Fruit fly (Drosophila melanogaster) whole organism, embryonic: ENCODE results near the gene Ser12.

Source experiments
- CG10147 ChIP-seq: fragments of 200-800 bp; sonication (Bioruptor generic); optimal IDR thresholded peaks from 2 replicates; lab custom pipeline; 2019; ENCODE audit warnings: missing biosample characterization, mild to moderate bottlenecking, missing genetic modification characterization, moderate library complexity
- CG10274 ChIP-seq: fragments of 200-800 bp; sonication (Bioruptor generic); optimal IDR thresholded peaks from 3 replicates; lab custom pipeline; 2017; ENCODE audit warnings: missing biosample characterization, mild to moderate bottlenecking, missing genetic modification characterization
- CG10654 ChIP-seq: fragments of 200-800 bp; sonication (Bioruptor generic); optimal IDR thresholded peaks from 2 replicates; lab custom pipeline; 2016; ENCODE audit warnings: missing biosample characterization, missing genetic modification characterization
- CG11093 ChIP-seq: fragments of 200-800 bp; sonication (Bioruptor generic); IDR thresholded peaks from 3 replicates; pipeline ENCODE4 v1.3.6; 2022; ENCODE audit warnings: missing biosample characterization, missing genetic modification characterization
- CG11398 ChIP-seq: fragments of 200-800 bp; sonication (Bioruptor generic); optimal IDR thresholded peaks from 2 replicates; lab custom pipeline; 2016; ENCODE audit warnings: missing biosample characterization, missing genetic modification characterization
- CG11695 ChIP-seq: fragments of 200-800 bp; sonication (Bioruptor generic); IDR thresholded peaks from 3 replicates; pipeline ENCODE4 v1.3.6; 2022; ENCODE audit warnings: missing biosample characterization, missing genetic modification characterization
- CG12659 ChIP-seq: fragments of 200-800 bp; sonication (Bioruptor generic); optimal IDR thresholded peaks from 3 replicates; lab custom pipeline; 2017; ENCODE audit warnings: mild to moderate bottlenecking, missing biosample characterization, missing genetic modification reagents, missing genetic modification characterization
- CG12744 ChIP-seq: fragments of 200-800 bp; sonication (Bioruptor generic); optimal IDR thresholded peaks from 2 replicates; lab custom pipeline; 2016; ENCODE audit warnings: missing biosample characterization, missing genetic modification characterization
- CG12769 ChIP-seq: fragments of 200-800 bp; sonication (Bioruptor generic); optimal IDR thresholded peaks from 2 replicates; lab custom pipeline; 2019; ENCODE audit warnings: missing biosample characterization, mild to moderate bottlenecking, missing genetic modification characterization, moderate library complexity
- CG15011 ChIP-seq: fragments of 200-800 bp; sonication (Bioruptor generic); optimal IDR thresholded peaks from 3 replicates; lab custom pipeline; 2018; ENCODE audit warnings: missing biosample characterization, mild to moderate bottlenecking, missing genetic modification characterization
- CG17359 ChIP-seq: fragments of 200-800 bp; sonication (Bioruptor generic); optimal IDR thresholded peaks from 3 replicates; lab custom pipeline; 2018; ENCODE audit warnings: missing biosample characterization, mild to moderate bottlenecking, missing genetic modification characterization, moderate library complexity
- CG31224 ChIP-seq: fragments of 200-800 bp; sonication (Bioruptor generic); IDR thresholded peaks from 2 replicates; pipeline ENCODE4 v1.3.6; 2022; ENCODE audit warnings: missing biosample characterization, missing genetic modification characterization
- CG32532 ChIP-seq: fragments of 200-800 bp; sonication (Bioruptor generic); IDR thresholded peaks from 2 replicates; pipeline ENCODE4 v1.3.6; 2022; ENCODE audit warnings: missing biosample characterization, missing genetic modification characterization
- CG3281 ChIP-seq: fragments of 200-800 bp; sonication (Bioruptor generic); optimal IDR thresholded peaks from 3 replicates; lab custom pipeline; 2017; ENCODE audit warnings: missing biosample characterization, mild to moderate bottlenecking, missing genetic modification characterization
- CG3726 ChIP-seq: fragments of 200-800 bp; sonication (Bioruptor generic); IDR thresholded peaks from 3 replicates; pipeline ENCODE4, ENCODE4 v1.3.6; 2022; ENCODE audit warnings: missing biosample characterization, missing genetic modification characterization
- CG43689 ChIP-seq: fragments of 200-800 bp; sonication (Bioruptor generic); IDR thresholded peaks from 2 replicates; pipeline ENCODE4 v1.3.6; 2022; ENCODE audit warnings: missing biosample characterization, missing genetic modification characterization
- CG4854 ChIP-seq: fragments of 200-800 bp; sonication (Bioruptor generic); optimal IDR thresholded peaks from 2 replicates; lab custom pipeline; 2016; ENCODE audit warnings: missing biosample characterization, missing genetic modification characterization, inconsistent platforms
- CG6813 ChIP-seq: fragments of 200-800 bp; sonication (Bioruptor generic); optimal IDR thresholded peaks from 2 replicates; lab custom pipeline; 2017; ENCODE audit warnings: missing biosample characterization, missing genetic modification characterization, mild to moderate bottlenecking, moderate library complexity, missing genetic modification reagents
- CG7372 ChIP-seq: fragments of 200-800 bp; sonication (Bioruptor generic); IDR thresholded peaks from 2 replicates; pipeline ENCODE4 v1.3.6; 2022; ENCODE audit warnings: missing biosample characterization, missing genetic modification characterization
- CG8290 ChIP-seq, 3 experiments: fragments of 200-800 bp; sonication (Bioruptor generic); optimal IDR thresholded peaks; 2 replicates each; lab custom pipeline; 2016 to 2019; ENCODE audit warnings: missing biosample characterization in 3 of 3, missing genetic modification characterization in 3 of 3, mild to moderate bottlenecking in 2 of 3, moderate library complexity in 1 of 3
- CG8765 ChIP-seq: fragments of 200-800 bp; sonication (Bioruptor generic); IDR thresholded peaks from 2 replicates; pipeline ENCODE4 v1.3.6; 2022; ENCODE audit warnings: missing biosample characterization, missing genetic modification characterization
- CG9609 ChIP-seq: fragments of 200-800 bp; sonication (Bioruptor generic); optimal IDR thresholded peaks from 3 replicates; lab custom pipeline; 2016; ENCODE audit warnings: missing biosample characterization, missing genetic modification characterization
- Doc2 ChIP-seq: fragments of 200-800 bp; sonication (Bioruptor generic); IDR thresholded peaks from 2 replicates; pipeline ENCODE4 v1.3.6; 2022; ENCODE audit warnings: missing biosample characterization, missing genetic modification characterization
- Drgx ChIP-seq: fragments of 200-800 bp; sonication (Bioruptor generic); IDR thresholded peaks from 2 replicates; pipeline ENCODE4 v1.3.6; 2022; ENCODE audit warnings: missing biosample characterization, missing genetic modification characterization
- Fer1 ChIP-seq: fragments of 200-800 bp; sonication (Bioruptor generic); optimal IDR thresholded peaks from 2 replicates; lab custom pipeline; 2017; ENCODE audit warnings: missing biosample characterization, mild to moderate bottlenecking, missing genetic modification characterization
- Fer2 ChIP-seq: fragments of 200-800 bp; sonication (Bioruptor generic); optimal IDR thresholded peaks from 2 replicates; lab custom pipeline; 2018; ENCODE audit warnings: missing biosample characterization, mild to moderate bottlenecking, missing genetic modification characterization, moderate library complexity
- HmgD ChIP-seq: fragments of 200-800 bp; sonication (Bioruptor generic); optimal IDR thresholded peaks from 3 replicates; lab custom pipeline; 2016; ENCODE audit warnings: missing biosample characterization, missing genetic modification characterization
- Pdp1 ChIP-seq, 2 experiments: fragments of 200-800 bp; sonication (Bioruptor generic); optimal IDR thresholded peaks; 3 replicates each; lab custom pipeline; 2016; ENCODE audit warnings: missing biosample characterization in 2 of 2, missing genetic modification characterization in 2 of 2, mild to moderate bottlenecking in 1 of 2, moderate library complexity in 1 of 2
- Ptx1 ChIP-seq: fragments of 200-800 bp; sonication (Bioruptor generic); IDR thresholded peaks from 2 replicates; pipeline ENCODE4 v1.3.6; 2022; ENCODE audit warnings: missing biosample characterization, missing genetic modification characterization
- Ravus ChIP-seq: fragments of 200-800 bp; sonication (Bioruptor generic); IDR thresholded peaks from 2 replicates; pipeline ENCODE4 v1.3.6; 2022; ENCODE audit warnings: missing biosample characterization, missing genetic modification characterization
- ab ChIP-seq: fragments of 200-800 bp; sonication (Bioruptor generic); optimal IDR thresholded peaks from 2 replicates; lab custom pipeline; 2016; ENCODE audit warnings: missing biosample characterization, missing genetic modification characterization
- abd-A ChIP-seq: fragments of 200-800 bp; sonication (Bioruptor generic); optimal IDR thresholded peaks from 3 replicates; lab custom pipeline; 2019; ENCODE audit warnings: missing biosample characterization, mild to moderate bottlenecking, missing genetic modification characterization, moderate library complexity
- bigmax ChIP-seq: fragments of 200-800 bp; sonication (Bioruptor generic); optimal IDR thresholded peaks from 2 replicates; lab custom pipeline; 2018; ENCODE audit warnings: missing biosample characterization, mild to moderate bottlenecking, missing genetic modification characterization
- danr ChIP-seq: fragments of 200-800 bp; sonication (Bioruptor generic); IDR thresholded peaks from 2 replicates; pipeline ENCODE4 v1.3.6; 2022; ENCODE audit warnings: missing biosample characterization, missing genetic modification characterization
- fd96Cb ChIP-seq: fragments of 200-800 bp; sonication (Bioruptor generic); optimal IDR thresholded peaks from 2 replicates; lab custom pipeline; 2018; ENCODE audit warnings: missing biosample characterization, mild to moderate bottlenecking, missing genetic modification characterization, moderate library complexity
- gsb-n ChIP-seq: fragments of 200-800 bp; sonication (Bioruptor generic); optimal IDR thresholded peaks from 3 replicates; lab custom pipeline; 2018; ENCODE audit warnings: missing biosample characterization, mild to moderate bottlenecking, missing genetic modification characterization
- kay ChIP-seq: fragments of 200-800 bp; sonication (Bioruptor generic); optimal IDR thresholded peaks from 2 replicates; lab custom pipeline; 2016; ENCODE audit warnings: missing biosample characterization, missing genetic modification characterization
- lab ChIP-seq: fragments of 200-800 bp; sonication (Bioruptor generic); optimal IDR thresholded peaks from 3 replicates; lab custom pipeline; 2017; ENCODE audit warnings: missing biosample characterization, missing genetic modification characterization, mild to moderate bottlenecking, moderate library complexity, missing genetic modification reagents
- lola ChIP-seq, 3 experiments: fragments of >200 bp in 2 of 3; fragments of 200-800 bp in 1 of 3; sonication (Bioruptor generic) in 1 of 3; optimal IDR thresholded peaks; 2 replicates each; lab custom pipeline; 2017 to 2019; ENCODE audit warnings: missing biosample characterization in 3 of 3, missing genetic modification characterization in 3 of 3, mild to moderate bottlenecking in 1 of 3, moderate library complexity in 1 of 3
- p53 ChIP-seq: fragments of 200-800 bp; sonication (Bioruptor generic); optimal IDR thresholded peaks from 2 replicates; lab custom pipeline; 2016; ENCODE audit warnings: missing biosample characterization, missing genetic modification characterization
- prd ChIP-seq, 3 experiments: fragments of >200 bp in 2 of 3; fragments of 200-800 bp in 1 of 3; sonication (Bioruptor generic) in 1 of 3; optimal IDR thresholded peaks in 2 of 3; IDR thresholded peaks in 1 of 3; 2 replicates in 2 of 3; 3 replicates in 1 of 3; pipeline versions ENCODE4 v1.3.6 to Lab custom; 2017 to 2022; ENCODE audit warnings: missing biosample characterization in 1 of 3, missing genetic modification characterization in 1 of 3
- run ChIP-seq: fragments of 200-800 bp; sonication (Bioruptor generic); optimal IDR thresholded peaks from 3 replicates; lab custom pipeline; 2018; ENCODE audit warnings: missing biosample characterization, mild to moderate bottlenecking, missing genetic modification characterization
- scrt ChIP-seq: fragments of 200-800 bp; sonication (Bioruptor generic); optimal IDR thresholded peaks from 2 replicates; lab custom pipeline; 2018; ENCODE audit warnings: missing biosample characterization, mild to moderate bottlenecking, missing genetic modification characterization, moderate library complexity
- slp2 ChIP-seq: fragments of 200-800 bp; sonication (Bioruptor generic); optimal IDR thresholded peaks from 2 replicates; lab custom pipeline; 2016; ENCODE audit warnings: missing biosample characterization, missing genetic modification characterization
- sna ChIP-seq: fragments of 200-800 bp; sonication (Bioruptor generic); IDR thresholded peaks from 2 replicates; pipeline ENCODE4 v1.3.6; 2022; ENCODE audit warnings: missing biosample characterization, missing genetic modification characterization; ENCODE audit not compliant: partially characterized antibody
- sr ChIP-seq: fragments of 200-800 bp; sonication (Bioruptor generic); IDR thresholded peaks from 3 replicates; pipeline ENCODE4 v1.3.6; 2022; ENCODE audit warnings: missing biosample characterization, missing genetic modification characterization

The Ser12 gene

DNA sequence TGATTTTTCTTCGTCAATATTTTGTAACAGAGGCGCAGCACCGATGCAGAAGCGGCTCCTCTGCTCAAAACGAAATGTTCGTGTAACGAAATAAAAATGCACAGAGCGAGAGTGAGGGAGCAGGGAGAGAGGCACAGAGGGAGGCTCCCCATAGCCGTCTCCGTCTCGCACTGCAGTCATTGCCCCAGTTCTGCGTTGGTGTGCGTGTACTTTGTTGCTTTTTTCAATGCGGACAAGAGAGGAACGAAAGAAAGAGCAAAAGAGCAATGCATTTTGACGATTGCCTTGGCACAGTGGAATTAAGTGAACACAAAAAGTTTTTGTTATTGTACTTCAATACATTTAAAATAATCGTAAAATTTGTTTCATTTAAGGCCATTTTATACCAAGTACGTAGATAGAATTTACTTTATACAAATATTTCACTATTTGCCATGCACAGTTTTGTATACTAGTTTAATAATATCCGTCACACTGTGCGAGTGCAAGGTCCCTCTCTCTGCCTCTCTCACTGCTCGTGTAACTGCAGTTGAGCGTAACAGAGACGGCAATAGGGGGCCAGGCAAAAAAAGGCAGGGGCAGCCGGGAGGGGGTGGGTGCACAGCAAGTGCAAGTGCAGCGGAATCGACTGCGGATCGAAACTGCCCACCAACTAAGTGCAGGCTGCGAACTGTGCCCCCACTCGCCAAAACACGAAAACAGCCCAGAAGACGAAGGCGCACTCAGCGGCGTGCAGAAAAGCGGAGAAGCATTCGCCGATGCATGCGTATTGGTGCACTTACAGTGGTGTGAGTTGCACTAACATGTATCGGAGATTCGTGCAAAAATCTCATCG, 48.8 kb downstream of the Ser12 start (continued):
- peak; percentile 95 for TF ChIP-seq ab (GFP tag; lab: Kevin White, UChicago)
- TF ChIP-seq Drgx (GFP tag; lab: Robert Waterston, UW), result peak; percentile 100
- TF ChIP-seq CG43689 (GFP tag; lab: Robert Waterston, UW), result peak; percentile 93
- TF ChIP-seq CG6813 (GFP tag; lab: Kevin White, UChicago), result peak; percentile 99
- TF ChIP-seq sna (GFP tag; lab: Robert Waterston, UW), result peak; percentile 80
- TF ChIP-seq CG11093, result peak; percentile 99
- TF ChIP-seq CG11398, result peak; percentile 96
- TF ChIP-seq Fer1 (GFP tag; lab: Kevin White, UChicago), result peak; percentile 92
- TF ChIP-seq Fer2, result peak; percentile 72
- TF ChIP-seq CG15011, result peak; percentile 95
- TF ChIP-seq abd-A (tag; lab: Kevin White, UChicago), result peak; percentile 51
- peak; percentile 94 for TF ChIP-seq CG12769 (tag; lab: Kevin White, UChicago)
- TF ChIP-seq sr (GFP tag; lab: Robert Waterston, UW), result peak; percentile 95
- TF ChIP-seq CG9609, result peak; percentile 96
- peak; percentile 98 for TF ChIP-seq CG10654 (GFP tag; lab: Kevin White, UChicago)
- TF ChIP-seq CG32532, result peak; percentile 85

- peak; percentile 66 for TF ChIP-seq run (tag; lab: Kevin White, UChicago)
- TF ChIP-seq Doc2, result no peak
- no peak for TF ChIP-seq CG12744 (GFP tag; lab: Kevin White, UChicago)
- TF ChIP-seq lola (GFP tag; optimal IDR thresholded peaks at IDR 0.05; lab: Kevin White, UChicago), result peak in 1 of 3 experiments; percentile 97
- TF ChIP-seq CG3726 (GFP tag; lab: Robert Waterston, UW), result peak; percentile 43; the same call in 1 of the 3 replicates
- TF ChIP-seq danr (GFP tag; lab: Robert Waterston, UW), result peak; percentile 61; the same call in 1 of the 2 replicates
- peak; percentile 54; the same call in 1 of the 3 replicates for TF ChIP-seq CG11695 (GFP tag; lab: Robert Waterston, UW)
- TF ChIP-seq CG10274 (GFP tag; lab: Kevin White, UChicago), result peak; percentile 46
- peak; percentile 42 to 70 for TF ChIP-seq Pdp1 (GFP tag; optimal IDR thresholded peaks at IDR 0.05; lab: Kevin White, UChicago)
- TF ChIP-seq CG10147 (GFP tag; lab: Kevin White, UChicago), result peak; percentile 35
- peak; percentile 47 for TF ChIP-seq CG4854 (GFP tag; lab: Kevin White, UChicago)
- peak; percentile 91 for TF ChIP-seq gsb-n (tag; lab: Kevin White, UChicago)
- TF ChIP-seq sna (GFP tag; lab: Robert Waterston, UW), result no peak
- TF ChIP-seq kay (GFP tag; lab: Kevin White, UChicago), result peak; percentile 34
- TF ChIP-seq scrt, result peak; percentile 62
- peak; percentile 34 for TF ChIP-seq CG3281
- TF ChIP-seq CG31224 (GFP tag; lab: Robert Waterston, UW), result no peak
- TF ChIP-seq CG8290 (GFP tag; optimal IDR thresholded peaks at IDR 0.05; lab: Kevin White, UChicago), result peak; percentile 76
- TF ChIP-seq CG8290 (tag; optimal IDR thresholded peaks at IDR 0.05; lab: Kevin White, UChicago), result peak; percentile 20 to 80
- TF ChIP-seq lab, result peak; percentile 82
- no peak; the same call in 1 of the 2 replicates for TF ChIP-seq Ravus (GFP tag; lab: Robert Waterston, UW)
- peak; percentile 9 for TF ChIP-seq bigmax (GFP tag; lab: Kevin White, UChicago)
- TF ChIP-seq CG8765, result peak; percentile 25; the same call in 1 of the 2 replicates
- TF ChIP-seq CG12659, result peak; percentile 71
- peak; percentile 81 for TF ChIP-seq slp2 (GFP tag; lab: Kevin White, UChicago)
- peak; percentile 33 for TF ChIP-seq p53
- TF ChIP-seq HmgD (GFP tag; lab: Kevin White, UChicago), result no peak
- peak; percentile 89 for TF ChIP-seq CG17359 (tag; lab: Kevin White, UChicago)
- peak; percentile 76 for TF ChIP-seq Ptx1 (GFP tag; lab: Robert Waterston, UW)
- TF ChIP-seq prd (optimal IDR thresholded peaks at IDR 0.05; lab: Kevin White, UChicago), result no peak
- TF ChIP-seq prd (GFP tag; IDR thresholded peaks at IDR 0.05; lab: Robert Waterston, UW), result peak; percentile 80
- peak; percentile 28; the same call in 1 of the 2 replicates for TF ChIP-seq CG7372 (GFP tag; lab: Robert Waterston, UW)
- TF ChIP-seq fd96Cb, result peak; percentile 88
- TF ChIP-seq CG6813 (GFP tag; lab: Kevin White, UChicago), result peak; percentile 67
These were observed 49.9 kb downstream of the Ser12 start for dm6 chr2L:2201107-2201561.
